Worm (Caenorhabditis elegans): ENCODE data around the gene glb-29.

The glb-29 gene

DNA sequence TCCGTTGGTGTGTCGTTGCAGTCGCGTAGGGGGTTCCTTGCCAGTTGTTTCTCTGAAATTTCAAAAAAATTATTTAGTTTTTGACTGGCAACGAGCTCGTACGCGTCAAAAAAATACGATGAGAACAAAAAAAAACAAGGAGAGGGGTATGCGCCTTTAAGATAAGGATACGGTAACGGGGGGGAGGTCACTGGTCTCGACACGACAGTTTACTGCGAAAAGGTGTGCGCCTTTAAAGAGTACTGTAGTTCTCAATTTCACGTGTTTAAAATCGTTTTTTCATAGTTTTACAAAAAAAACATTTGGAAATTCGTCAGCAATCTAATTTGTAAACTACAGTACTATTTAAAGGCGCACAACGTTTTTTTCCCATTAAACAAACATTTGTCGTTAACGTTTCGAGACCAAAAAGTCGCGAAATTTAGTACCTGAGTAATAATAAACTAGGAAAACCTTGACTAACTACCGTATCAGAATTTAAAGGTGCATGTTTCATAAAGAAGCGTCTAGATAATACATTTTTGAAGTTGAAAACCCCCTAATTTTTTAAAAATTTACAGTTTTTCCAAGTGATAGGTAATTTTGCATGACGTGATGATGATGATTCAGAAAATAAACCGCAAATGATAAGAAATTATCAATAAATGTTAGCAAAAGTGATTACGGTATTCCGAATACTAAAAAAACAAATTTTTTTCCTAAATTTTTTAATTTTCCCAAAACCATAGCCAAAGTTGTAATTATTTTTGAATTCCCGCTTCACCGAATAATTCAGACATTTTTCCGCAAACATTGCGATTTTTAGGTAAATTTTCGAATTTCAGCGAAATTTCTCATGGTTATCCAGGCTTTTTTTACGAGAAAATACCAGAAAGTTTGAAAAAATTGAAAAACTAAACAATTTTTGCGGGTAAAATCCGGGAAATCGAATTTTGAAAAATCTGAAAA, 34.5 kb upstream of the glb-29 start (continued):
- no peak for TF ChIP-seq fkh-10 (GFP tag; optimal IDR thresholded peaks at IDR 0.05)
- no peak for TF ChIP-seq ceh-28 (tag; optimal IDR thresholded peaks at IDR 0.05)
- no peak for TF ChIP-seq dmd-8 (GFP tag; IDR thresholded peaks at IDR 0.05)
- no peak for TF ChIP-seq hlh-30 (tag; optimal IDR thresholded peaks at IDR 0.05; ENCODE audit: insufficient read depth)
- peak; percentile 35; the same call in 1 of the 2 replicates for TF ChIP-seq Y48G9A.11 (GFP tag; IDR thresholded peaks at IDR 0.05)
- 0 out of 4 replicates have a peak, but pooled peaks of 1 of the 2 experiments have one; percentile 59 for TF ChIP-seq madf-5 (GFP tag; IDR thresholded peaks at IDR 0.05)
- TF ChIP-seq F10B5.3 (tag; optimal IDR thresholded peaks at IDR 0.05) = peak; percentile 50
- TF ChIP-seq nhr-25 (tag; optimal IDR thresholded peaks at IDR 0.05; ENCODE audit: borderline replicate concordance, insufficient read depth) = no peak
- no peak for TF ChIP-seq vab-7 (GFP tag; IDR thresholded peaks at IDR 0.05)
- TF ChIP-seq egl-27 (tag; optimal IDR thresholded peaks at IDR 0.05) = no peak
- TF ChIP-seq dpl-1 (GFP tag; optimal IDR thresholded peaks at IDR 0.05) = no peak
- TF ChIP-seq ama-1 (optimal IDR thresholded peaks at IDR 0.05) = no peak
- TF ChIP-seq dmd-9 (GFP tag; IDR thresholded peaks at IDR 0.05) = no peak
- TF ChIP-seq D1046.2 (GFP tag; IDR thresholded peaks at IDR 0.05) = 0 out of 2 replicates have a peak, but pooled peaks have one; percentile 68
- TF ChIP-seq pqm-1 (tag; optimal IDR thresholded peaks at IDR 0.05) = peak; percentile 15
- TF ChIP-seq unc-39 (tag; optimal IDR thresholded peaks at IDR 0.05) = no peak
- TF ChIP-seq saeg-2 (GFP tag; IDR thresholded peaks at IDR 0.05) = peak; percentile 40; the same call in 1 of the 2 replicates
- no peak for TF ChIP-seq hmg-1.1 (GFP tag; IDR thresholded peaks at IDR 0.05)
- peak; percentile 8 for TF ChIP-seq dve-1 (tag; optimal IDR thresholded peaks at IDR 0.05; ENCODE audit: insufficient read depth)
- TF ChIP-seq pha-4 (GFP tag; IDR thresholded peaks at IDR 0.05) = no peak
- TF ChIP-seq pha-4 (tag; optimal IDR thresholded peaks at IDR 0.05) = no peak
- peak; percentile 62; the same call in 1 of the 2 replicates for TF ChIP-seq arid-1 (GFP tag; conservative IDR thresholded peaks at IDR 0.05)
- TF ChIP-seq gei-8 (GFP tag; optimal IDR thresholded peaks at IDR 0.05) = no peak
- TF ChIP-seq nhr-102 (tag; optimal IDR thresholded peaks at IDR 0.05) = peak; percentile 63
- no peak for TF ChIP-seq zag-1 (tag; optimal IDR thresholded peaks at IDR 0.05)
- TF ChIP-seq lsy-2 (tag; optimal IDR thresholded peaks at IDR 0.05) = peak in 1 of 2 experiments; percentile 64
- TF ChIP-seq nhr-76 (tag; optimal IDR thresholded peaks at IDR 0.05) = no peak
- no peak; the same call in 1 of the 2 replicates for TF ChIP-seq dmd-6 (GFP tag; IDR thresholded peaks at IDR 0.05)
- TF ChIP-seq nhr-10 (tag; optimal IDR thresholded peaks at IDR 0.05) = no peak
- TF ChIP-seq mdt-29 (GFP tag; IDR thresholded peaks at IDR 0.05) = peak; percentile 37; the same call in 1 of the 2 replicates
- TF ChIP-seq nhr-28 (tag; optimal IDR thresholded peaks at IDR 0.05) = no peak

DNA sequence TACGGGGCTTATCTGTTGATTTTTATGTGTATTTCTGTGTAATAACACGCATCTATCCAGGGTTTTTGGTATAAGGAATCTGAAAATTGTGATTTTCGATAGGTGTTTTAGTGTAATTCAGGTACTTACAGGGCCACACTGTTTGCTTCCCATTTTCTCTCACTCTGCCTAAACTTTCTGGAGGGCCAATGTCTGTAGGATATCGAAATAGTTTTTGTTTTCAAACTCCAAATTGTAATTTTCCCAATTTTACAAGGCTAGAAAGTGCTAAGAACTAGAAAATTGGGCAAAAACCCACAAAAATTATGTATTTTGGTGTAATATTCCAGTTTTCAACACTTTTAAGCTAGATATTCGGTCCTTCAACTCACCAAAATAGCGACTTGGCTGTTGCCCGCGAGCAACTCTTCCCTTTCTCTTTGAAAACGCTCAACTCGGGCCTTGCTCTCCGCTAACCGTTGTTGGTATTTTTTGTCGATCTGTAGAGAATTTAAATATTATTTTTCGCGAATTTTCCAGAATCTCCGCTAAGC, 32.1 kb upstream of the glb-29 start:
- TF ChIP-seq lin-39 (tag; optimal IDR thresholded peaks at IDR 0.05) (no peak), D1046.2 (GFP tag; IDR thresholded peaks at IDR 0.05) (0 out of 2 replicates have a peak, but pooled peaks have one; percentile 7), mes-2 (tag; optimal IDR thresholded peaks at IDR 0.05; ENCODE audit: poor library complexity, severe bottlenecking) (peak; percentile 23), ces-1 (GFP tag; optimal IDR thresholded peaks at IDR 0.05) (no peak), aha-1 (tag) (peak; percentile 93), unc-62 (GFP tag; optimal IDR thresholded peaks at IDR 0.05 in 1 of 2) (peak in 1 of 2 experiments; percentile 91), unc-62 (tag; optimal IDR thresholded peaks at IDR 0.05) (no peak), attf-4 (tag; optimal IDR thresholded peaks at IDR 0.05) (no peak), daf-19 (GFP tag; conservative IDR thresholded peaks at IDR 0.05) (no peak), mxl-2 (GFP tag; conservative IDR thresholded peaks at IDR 0.05) (no peak)

Measured in whole organism, L4 larva.